Worm (Caenorhabditis elegans) whole organism, L2 larva: ENCODE results near the gene K07H8.11.

Source experiments
- F13H6.1 ChIP-seq: sonication (generic microtip); optimal IDR thresholded peaks from 2 replicates; lab custom pipeline; 2016; ENCODE audit warnings: missing genetic modification characterization, missing compliant biosample characterization
- blmp-1 ChIP-seq: sonication (generic microtip); optimal IDR thresholded peaks from 2 replicates; lab custom pipeline; 2017; ENCODE audit warnings: missing genetic modification characterization, mild to moderate bottlenecking, missing compliant biosample characterization, antibody characterized with exemption, moderate library complexity; ENCODE audit not compliant: insufficient read depth
- lin-39 ChIP-seq: fragments of 150-350 bp; optimal IDR thresholded peaks from 2 replicates; lab custom pipeline; 2014; ENCODE audit warnings: missing biosample characterization, missing genetic modification reagents, missing genetic modification characterization
- nhr-77 ChIP-seq: fragments of 150-350 bp; optimal IDR thresholded peaks from 2 replicates; lab custom pipeline; 2014; ENCODE audit warnings: missing biosample characterization, missing genetic modification characterization

DNA sequence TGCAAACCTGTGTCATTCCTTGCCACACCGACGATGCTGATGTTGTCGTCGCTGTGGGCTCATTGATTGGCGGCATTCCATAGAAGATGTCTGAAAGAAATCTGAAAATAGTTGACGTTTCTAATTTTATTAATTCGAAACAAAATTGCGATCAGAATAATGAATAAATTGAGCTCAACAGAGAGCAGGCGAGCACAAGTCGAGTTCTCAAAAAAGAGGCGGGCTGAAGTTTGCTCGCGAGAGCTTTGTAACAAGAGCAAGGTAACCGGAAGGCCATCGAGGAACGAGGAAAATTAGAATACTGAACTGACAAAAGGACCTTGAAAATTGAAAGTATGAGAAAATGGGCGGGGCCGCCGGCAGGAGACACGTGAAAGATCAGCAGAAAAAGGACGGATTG is 38.6 kb downstream of the K07H8.11 start, which contains the start of gene nhr-66:
- no peak for TF ChIP-seq F13H6.1 (tag; lab: Kevin White, UChicago)
- no peak for TF ChIP-seq lin-39
- TF ChIP-seq nhr-77 = no peak
- no peak for TF ChIP-seq blmp-1
